Worm (Caenorhabditis elegans) whole organism, mixed stage, embryonic: ENCODE data around the gene sym-1.
A peak's percentile ranks its signal among the peaks of the same experiment; 100 is the strongest.

Experiments used
- M03D4.4 ChIP-seq: sonication (generic microtip); optimal IDR thresholded peaks from 2 replicates; lab custom pipeline; 2017; ENCODE audit warnings: mild to moderate bottlenecking, missing genetic modification characterization, missing compliant biosample characterization
- bed-3 ChIP-seq: fragments of 200-800 bp; sonication (Bioruptor generic); optimal IDR thresholded peaks from 3 replicates; lab custom pipeline; 2018; ENCODE audit warnings: mild to moderate bottlenecking, missing genetic modification characterization, moderate library complexity, missing compliant biosample characterization
- blmp-1 ChIP-seq: fragments of 150-350 bp; optimal IDR thresholded peaks from 2 replicates; lab custom pipeline; 2014; ENCODE audit warnings: missing biosample characterization, missing genetic modification characterization
- ceh-39 ChIP-seq: fragments of 150-350 bp; optimal IDR thresholded peaks from 2 replicates; lab custom pipeline; 2014; ENCODE audit warnings: missing biosample characterization, missing genetic modification characterization
- ceh-43 ChIP-seq: fragments of 200-800 bp; sonication (Bioruptor generic); optimal IDR thresholded peaks from 2 replicates; lab custom pipeline; 2018; ENCODE audit warnings: mild to moderate bottlenecking, missing genetic modification characterization, moderate library complexity, missing compliant biosample characterization
- ceh-83 ChIP-seq: fragments of 200-800 bp; sonication (Bioruptor generic); optimal IDR thresholded peaks from 2 replicates; lab custom pipeline; 2018; ENCODE audit warnings: mild to moderate bottlenecking, missing genetic modification characterization, missing compliant biosample characterization
- ces-1 ChIP-seq: fragments of 150-350 bp; optimal IDR thresholded peaks from 2 replicates; lab custom pipeline; 2014; ENCODE audit warnings: missing biosample characterization, missing genetic modification reagents, missing genetic modification characterization
- cnd-1 ChIP-seq: fragments of 200-800 bp; sonication (Bioruptor generic); optimal IDR thresholded peaks from 2 replicates; lab custom pipeline; 2018; ENCODE audit warnings: mild to moderate bottlenecking, missing genetic modification characterization, missing compliant biosample characterization
- drap-1 ChIP-seq: fragments of 200-800 bp; sonication (Bioruptor generic); optimal IDR thresholded peaks from 3 replicates; lab custom pipeline; 2018; ENCODE audit warnings: mild to moderate bottlenecking, missing genetic modification characterization, missing compliant biosample characterization
- elt-1 ChIP-seq: sonication (generic microtip); optimal IDR thresholded peaks from 2 replicates; lab custom pipeline; 2017; ENCODE audit warnings: missing genetic modification characterization, mild to moderate bottlenecking, missing compliant biosample characterization, antibody characterized with exemption, moderate library complexity, borderline replicate concordance; ENCODE audit not compliant: insufficient read depth
- elt-3 ChIP-seq: fragments of 150-350 bp; optimal IDR thresholded peaks from 2 replicates; lab custom pipeline; 2014; ENCODE audit warnings: missing biosample characterization, missing genetic modification characterization
- flh-1 ChIP-seq: fragments of 200-800 bp; sonication (Bioruptor generic); optimal IDR thresholded peaks from 2 replicates; lab custom pipeline; 2018; ENCODE audit warnings: mild to moderate bottlenecking, missing genetic modification characterization, moderate library complexity, missing compliant biosample characterization
- ham-2 ChIP-seq: fragments of 200-800 bp; sonication (Bioruptor generic); optimal IDR thresholded peaks from 2 replicates; lab custom pipeline; 2018; ENCODE audit warnings: mild to moderate bottlenecking, missing genetic modification characterization, missing compliant biosample characterization
- hlh-1 ChIP-seq: fragments of 150-350 bp; optimal IDR thresholded peaks from 2 replicates; lab custom pipeline; 2014; ENCODE audit warnings: missing biosample characterization, missing genetic modification reagents, missing genetic modification characterization
- lin-13 ChIP-seq: fragments of 150-350 bp; optimal IDR thresholded peaks from 2 replicates; lab custom pipeline; 2014; ENCODE audit warnings: missing biosample characterization, missing genetic modification characterization
- lin-32 ChIP-seq: fragments of 200-800 bp; sonication (Bioruptor generic); optimal IDR thresholded peaks from 2 replicates; lab custom pipeline; 2018; ENCODE audit warnings: mild to moderate bottlenecking, missing genetic modification characterization, missing compliant biosample characterization
- lsy-2 ChIP-seq: fragments of 150-350 bp; optimal IDR thresholded peaks from 2 replicates; lab custom pipeline; 2014; ENCODE audit warnings: missing biosample characterization, missing genetic modification characterization
- mab-5 ChIP-seq: fragments of 150-350 bp; optimal IDR thresholded peaks from 2 replicates; lab custom pipeline; 2014; ENCODE audit warnings: missing biosample characterization, missing genetic modification characterization
- mep-1 ChIP-seq: fragments of 150-350 bp; optimal IDR thresholded peaks from 2 replicates; lab custom pipeline; 2017; ENCODE audit warnings: missing biosample characterization, missing genetic modification reagents, missing genetic modification characterization, inconsistent platforms
- mls-2 ChIP-seq: sonication (generic microtip); optimal IDR thresholded peaks from 2 replicates; lab custom pipeline; 2016; ENCODE audit warnings: mild to moderate bottlenecking, missing genetic modification characterization, moderate library complexity, missing compliant biosample characterization
- nhr-12 ChIP-seq: fragments of 150-350 bp; optimal IDR thresholded peaks from 2 replicates; lab custom pipeline; 2014; ENCODE audit warnings: missing biosample characterization, missing genetic modification characterization
- nhr-2 ChIP-seq: fragments of 150-350 bp; optimal IDR thresholded peaks from 2 replicates; lab custom pipeline; 2014; ENCODE audit warnings: missing biosample characterization, missing genetic modification characterization
- nhr-237 ChIP-seq: fragments of 150-350 bp; optimal IDR thresholded peaks from 2 replicates; lab custom pipeline; 2014; ENCODE audit warnings: missing biosample characterization, missing genetic modification characterization
- nhr-28 ChIP-seq: fragments of 150-350 bp; optimal IDR thresholded peaks from 2 replicates; lab custom pipeline; 2014; ENCODE audit warnings: missing biosample characterization, missing genetic modification characterization
- nhr-76 ChIP-seq: sonication (generic microtip); optimal IDR thresholded peaks from 2 replicates; lab custom pipeline; 2017; ENCODE audit warnings: missing biosample characterization, missing genetic modification characterization
- pha-4 ChIP-seq: fragments of 150-350 bp; optimal IDR thresholded peaks from 2 replicates; lab custom pipeline; 2018; ENCODE audit warnings: missing biosample characterization, missing genetic modification reagents, missing genetic modification characterization
- sem-2 ChIP-seq: fragments of 200-800 bp; sonication (Bioruptor generic); optimal IDR thresholded peaks from 2 replicates; lab custom pipeline; 2018; ENCODE audit warnings: mild to moderate bottlenecking, missing genetic modification characterization, missing compliant biosample characterization
- snpc-4 ChIP-seq: fragments of 150-350 bp; optimal IDR thresholded peaks from 2 replicates; lab custom pipeline; 2014; ENCODE audit warnings: missing biosample characterization, missing genetic modification characterization
- sptf-1 ChIP-seq: sonication (generic microtip); optimal IDR thresholded peaks from 2 replicates; lab custom pipeline; 2017; ENCODE audit warnings: mild to moderate bottlenecking, missing genetic modification characterization, moderate library complexity, missing compliant biosample characterization
- unc-120 ChIP-seq: sonication (generic microtip); optimal IDR thresholded peaks from 2 replicates; lab custom pipeline; 2017; ENCODE audit warnings: missing genetic modification characterization, missing compliant biosample characterization; ENCODE audit not compliant: poor library complexity, severe bottlenecking
- unc-39 ChIP-seq: fragments of 150-350 bp; optimal IDR thresholded peaks from 2 replicates; lab custom pipeline; 2014; ENCODE audit warnings: missing biosample characterization, missing genetic modification characterization
- zip-8 ChIP-seq: fragments of 150-350 bp; optimal IDR thresholded peaks from 2 replicates; lab custom pipeline; 2014; ENCODE audit warnings: missing biosample characterization, missing genetic modification characterization
- ztf-11 ChIP-seq: fragments of 150-350 bp; optimal IDR thresholded peaks from 2 replicates; lab custom pipeline; 2014; ENCODE audit warnings: missing biosample characterization, missing genetic modification characterization

The sym-1 gene

DNA sequence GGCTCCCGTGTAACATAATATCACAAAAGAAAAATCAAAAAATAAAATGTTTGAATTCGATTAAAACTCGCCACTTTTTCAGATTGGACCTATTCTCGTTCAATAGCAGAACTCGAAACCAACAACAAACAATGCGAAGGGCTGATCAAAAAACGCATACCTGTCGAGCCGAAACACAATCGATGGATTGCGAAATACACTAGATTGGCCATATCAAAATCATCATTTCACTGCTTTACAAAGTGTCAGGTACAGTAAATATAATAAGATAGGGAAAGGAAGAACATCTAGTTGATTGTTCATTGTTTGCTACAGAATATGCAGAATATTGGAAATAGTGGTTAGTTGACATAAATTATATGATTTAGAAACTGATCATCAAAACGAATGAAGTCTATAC lies 26.3 kb downstream of the sym-1 start:
- TF ChIP-seq nhr-12 (tag; lab: Kevin White, UChicago) = no peak
- no peak for TF ChIP-seq elt-1 (tag; lab: Kevin White, UChicago)
- no peak for TF ChIP-seq unc-39 (tag; lab: Kevin White, UChicago)
- no peak for TF ChIP-seq ceh-39
- no peak for TF ChIP-seq snpc-4
- TF ChIP-seq flh-1 (GFP tag; lab: Kevin White, UChicago) = no peak
- no peak for TF ChIP-seq ztf-11 (tag; lab: Kevin White, UChicago)
- no peak for TF ChIP-seq bed-3
- no peak for TF ChIP-seq ces-1 (GFP tag; lab: Kevin White, UChicago)
- no peak for TF ChIP-seq lin-13 (tag; lab: Kevin White, UChicago)
- TF ChIP-seq mep-1 (tag; lab: Kevin White, UChicago) = no peak
- no peak for TF ChIP-seq unc-120 (tag; lab: Kevin White, UChicago)
- TF ChIP-seq lin-32 (GFP tag; lab: Kevin White, UChicago) = no peak
- no peak for TF ChIP-seq zip-8 (tag; lab: Kevin White, UChicago)
- no peak for TF ChIP-seq mls-2 (tag; lab: Kevin White, UChicago)
- no peak for TF ChIP-seq M03D4.4
- TF ChIP-seq nhr-2 (tag; lab: Kevin White, UChicago) = no peak
- TF ChIP-seq sptf-1 = no peak
- TF ChIP-seq nhr-76 = no peak
- no peak for TF ChIP-seq sem-2 (GFP tag; lab: Kevin White, UChicago)
- TF ChIP-seq, all 35 proteins: peak for 0

DNA sequence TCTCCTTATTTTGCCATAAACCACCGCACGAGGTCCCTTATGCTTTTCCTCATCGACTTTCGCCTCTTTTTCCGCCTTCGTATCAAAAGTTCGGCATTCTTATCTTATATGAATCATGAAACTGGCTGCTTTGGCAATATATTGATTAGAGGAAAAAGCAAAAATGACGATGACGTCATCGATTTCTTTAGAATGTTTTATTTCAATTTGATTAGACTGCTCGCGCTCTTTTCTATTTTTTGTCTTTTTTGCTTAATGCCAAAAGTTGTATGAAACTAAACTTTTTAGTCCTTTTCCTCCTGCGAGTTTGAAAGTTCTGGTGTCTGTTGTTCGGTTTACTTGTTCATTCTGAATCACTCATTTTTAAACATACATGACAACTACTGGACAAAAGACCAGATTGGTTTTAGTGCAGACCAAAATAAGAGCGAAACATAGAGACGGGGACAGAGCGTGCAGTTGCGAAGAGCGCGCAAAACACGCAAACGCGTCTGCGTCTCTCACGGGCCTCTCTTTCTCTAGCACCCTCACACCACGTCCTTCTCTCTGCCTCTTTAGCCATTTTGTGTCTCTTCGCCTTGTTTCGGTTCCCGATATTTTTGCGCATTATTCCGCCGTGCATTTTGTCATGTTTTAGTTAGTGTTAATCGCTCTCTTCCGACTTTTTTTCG lies 28.8 kb downstream of the sym-1 start:
- no peak for TF ChIP-seq elt-1 (tag; lab: Kevin White, UChicago)
- peak; percentile 83 for TF ChIP-seq zip-8 (tag; lab: Kevin White, UChicago)
- peak; percentile 61 for TF ChIP-seq unc-120 (tag; lab: Kevin White, UChicago)
- TF ChIP-seq ceh-43 (GFP tag; lab: Kevin White, UChicago) = no peak
- peak; percentile 35 for TF ChIP-seq pha-4 (tag; lab: Kevin White, UChicago)
- peak; percentile 21 for TF ChIP-seq hlh-1 (tag; lab: Kevin White, UChicago)
- TF ChIP-seq ces-1 (GFP tag; lab: Kevin White, UChicago) = no peak
- no peak for TF ChIP-seq drap-1 (GFP tag; lab: Kevin White, UChicago)
- no peak for TF ChIP-seq ceh-83 (GFP tag; lab: Kevin White, UChicago)
- TF ChIP-seq cnd-1 (tag; lab: Kevin White, UChicago) = peak; percentile 10
- TF ChIP-seq ham-2 (GFP tag; lab: Kevin White, UChicago) = peak; percentile 30

DNA sequence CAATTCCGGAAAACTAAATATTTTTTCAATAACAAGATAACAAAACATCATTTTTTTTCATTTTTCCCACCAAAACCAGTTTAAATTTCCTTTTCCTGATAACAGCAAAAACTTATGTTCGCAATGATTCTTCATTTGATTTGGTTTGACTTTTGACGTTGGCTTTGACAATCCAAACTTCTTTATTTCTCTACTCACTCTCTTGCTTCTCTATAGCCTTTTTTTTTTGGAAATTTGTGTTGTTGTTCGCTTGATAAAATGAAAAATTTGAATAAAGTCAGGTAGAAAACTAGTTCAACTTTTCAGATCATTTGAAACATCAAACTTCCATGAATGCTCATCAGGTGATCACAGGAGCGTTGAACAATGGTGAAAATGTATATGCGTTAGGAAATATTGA lies 29.7 kb downstream of the sym-1 start, which contains the start of gene rbc-1:
rbc-1 (plus strand) TSS at position 301 of the 400 bp plus-strand sequence.
- no peak for TF ChIP-seq ces-1 (GFP tag; lab: Kevin White, UChicago)
- no peak for TF ChIP-seq lsy-2 (tag; lab: Kevin White, UChicago)
- TF ChIP-seq mep-1 (tag; lab: Kevin White, UChicago) = no peak
- no peak for TF ChIP-seq nhr-28 (tag; lab: Kevin White, UChicago)
- TF ChIP-seq blmp-1 (tag; lab: Kevin White, UChicago) = no peak
- TF ChIP-seq elt-3 (tag; lab: Kevin White, UChicago) = no peak
- no peak for TF ChIP-seq sem-2 (GFP tag; lab: Kevin White, UChicago)
- no peak for TF ChIP-seq lin-13 (tag; lab: Kevin White, UChicago)
- TF ChIP-seq ztf-11 (tag; lab: Kevin White, UChicago) = no peak
- TF ChIP-seq nhr-76 = no peak
- no peak for TF ChIP-seq snpc-4
- TF ChIP-seq zip-8 (tag; lab: Kevin White, UChicago) = no peak
- no peak for TF ChIP-seq bed-3
- no peak for TF ChIP-seq elt-1 (tag; lab: Kevin White, UChicago)
- TF ChIP-seq nhr-2 (tag; lab: Kevin White, UChicago) = no peak

DNA sequence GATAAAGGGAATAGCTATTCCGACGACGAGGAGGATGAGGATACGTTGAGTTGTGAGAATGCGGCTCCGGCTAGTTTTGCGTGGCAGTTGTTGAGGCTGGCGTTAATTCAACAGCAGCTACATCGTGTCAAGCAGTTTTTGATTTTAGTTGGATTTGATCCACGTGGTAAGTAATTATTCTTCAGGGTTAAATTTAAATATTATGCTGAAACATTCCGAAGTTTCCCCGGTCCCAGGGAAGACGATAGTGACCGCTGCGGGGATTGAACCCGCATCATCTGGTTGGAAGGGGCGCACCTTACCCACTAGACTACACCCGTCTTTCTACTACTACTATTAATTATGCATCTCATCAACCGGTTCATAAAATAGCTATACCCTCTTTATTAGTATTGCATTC lies 39.8 kb downstream of the sym-1 start:
- TF ChIP-seq nhr-237 = no peak
- TF ChIP-seq lin-13 (tag; lab: Kevin White, UChicago) = no peak
- no peak for TF ChIP-seq unc-120 (tag; lab: Kevin White, UChicago)
- no peak for TF ChIP-seq mab-5
- TF ChIP-seq elt-1 (tag; lab: Kevin White, UChicago) = no peak
- TF ChIP-seq flh-1 (GFP tag; lab: Kevin White, UChicago) = no peak
- TF ChIP-seq M03D4.4 = no peak
- no peak for TF ChIP-seq unc-39 (tag; lab: Kevin White, UChicago)
- TF ChIP-seq zip-8 (tag; lab: Kevin White, UChicago) = no peak
- TF ChIP-seq bed-3 = no peak
- no peak for TF ChIP-seq sptf-1
- TF ChIP-seq cnd-1 (tag; lab: Kevin White, UChicago) = no peak
- TF ChIP-seq blmp-1 (tag; lab: Kevin White, UChicago) = no peak
- TF ChIP-seq elt-3 (tag; lab: Kevin White, UChicago) = no peak
- no peak for TF ChIP-seq mep-1 (tag; lab: Kevin White, UChicago)
- no peak for TF ChIP-seq nhr-2 (tag; lab: Kevin White, UChicago)
- TF ChIP-seq drap-1 (GFP tag; lab: Kevin White, UChicago) = no peak
- TF ChIP-seq snpc-4 = no peak
- TF ChIP-seq nhr-76 = no peak
